Fruit fly (Drosophila melanogaster): Measurements from ENCODE around the gene CG3961.

DNA sequence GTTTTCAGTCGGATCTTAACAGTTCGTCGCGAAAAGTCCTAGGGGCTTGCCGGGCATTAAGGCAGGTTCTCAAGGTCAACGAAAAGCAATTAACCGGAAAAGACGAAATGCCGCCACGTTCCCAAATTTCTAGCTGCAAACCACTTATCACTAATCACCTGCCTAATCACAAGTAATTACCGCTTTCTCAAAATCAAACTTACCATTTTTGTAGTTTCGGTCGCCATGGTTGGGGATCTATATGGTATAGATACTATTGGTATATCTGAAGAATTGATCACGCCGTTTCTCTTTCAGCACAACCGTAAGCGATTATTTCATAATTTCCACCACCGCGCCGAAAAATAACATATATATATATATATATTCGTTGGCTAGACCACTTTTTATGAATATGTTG lies 44.5 kb downstream of the CG3961 start:
- TF ChIP-seq CG8478 (optimal IDR thresholded peaks at IDR 0.05) (no peak), Dll (optimal IDR thresholded peaks at IDR 0.05) (no peak), pan (optimal IDR thresholded peaks at IDR 0.05) (no peak), usp (GFP tag; optimal IDR thresholded peaks at IDR 0.05) (no peak)
